Fruit fly (Drosophila melanogaster): Measurements from ENCODE around the gene Idgf1.
A peak's percentile ranks its signal among the peaks of the same experiment; 100 is the strongest.

The Idgf1 gene

dm6 chr2L:16491123-16491751, 46.2 kb downstream of the Idgf1 start, which contains the start of gene Tpr2:
Gene Tpr2 (plus strand): TSS chr2L:16491540.
- TF ChIP-seq dsx (GFP tag; optimal IDR thresholded peaks at IDR 0.05; ENCODE audit: poor library complexity, severe bottlenecking) (no peak), esn (GFP tag; optimal IDR thresholded peaks at IDR 0.05) (peak; percentile 57), CG6276 (GFP tag; optimal IDR thresholded peaks at IDR 0.05) (no peak), acj6 (GFP tag; optimal IDR thresholded peaks at IDR 0.05) (peak; percentile 23), Ets21C (GFP tag; optimal IDR thresholded peaks at IDR 0.05) (peak; percentile 46), CG3919 (GFP tag; optimal IDR thresholded peaks at IDR 0.05) (no peak), CG11762 (GFP tag; optimal IDR thresholded peaks at IDR 0.05; ENCODE audit: insufficient read depth) (no peak), OdsH (GFP tag; optimal IDR thresholded peaks at IDR 0.05) (peak; percentile 21), Ets96B (tag; optimal IDR thresholded peaks at IDR 0.05) (no peak), Sox15 (GFP tag; optimal IDR thresholded peaks at IDR 0.05) (no peak), fd59A (GFP tag; optimal IDR thresholded peaks at IDR 0.05) (no peak), svp (GFP tag) (peak; percentile 73), CG7368 (GFP tag; optimal IDR thresholded peaks at IDR 0.05) (no peak), eg (GFP tag; IDR thresholded peaks at IDR 0.05) (0 out of 3 replicates have a peak, but pooled peaks have one; percentile 30), CG4318 (GFP tag; optimal IDR thresholded peaks at IDR 0.05) (no peak), Hr38 (GFP tag; optimal IDR thresholded peaks at IDR 0.05) (no peak), Gug (GFP tag; IDR thresholded peaks at IDR 0.05) (no peak), salr (GFP tag; optimal IDR thresholded peaks at IDR 0.05) (peak in 1 of 2 experiments; percentile 17), CG32006 (GFP tag; optimal IDR thresholded peaks at IDR 0.05) (peak; percentile 6), net (GFP tag; optimal IDR thresholded peaks at IDR 0.05) (peak; percentile 42), Blimp-1 (GFP tag; optimal IDR thresholded peaks at IDR 0.05) (no peak), CG9139 (GFP tag; optimal IDR thresholded peaks at IDR 0.05) (no peak), achi (GFP tag; optimal IDR thresholded peaks at IDR 0.05) (peak; percentile 80), CG16779 (tag; optimal IDR thresholded peaks at IDR 0.05) (peak; percentile 12), fkh (GFP tag; optimal IDR thresholded peaks at IDR 0.05) (no peak), lz (GFP tag; optimal IDR thresholded peaks at IDR 0.05) (peak; percentile 55), fd85E (GFP tag; optimal IDR thresholded peaks at IDR 0.05) (no peak), vri (GFP tag; optimal IDR thresholded peaks at IDR 0.05) (no peak), CG6163 (GFP tag; IDR thresholded peaks at IDR 0.05) (no peak), CG15336 (GFP tag; IDR thresholded peaks at IDR 0.05) (no peak; the same call in 1 of the 2 replicates), ss (GFP tag; optimal IDR thresholded peaks at IDR 0.05) (no peak), pdm3 (GFP tag; optimal IDR thresholded peaks at IDR 0.05) (peak; percentile 30), CG6808 (GFP tag; optimal IDR thresholded peaks at IDR 0.05) (no peak), Sox14 (GFP tag; optimal IDR thresholded peaks at IDR 0.05) (peak; percentile 53), CG8319 (GFP tag; optimal IDR thresholded peaks at IDR 0.05) (no peak), Lpt (GFP tag; optimal IDR thresholded peaks at IDR 0.05) (peak; percentile 9), CG6854 (GFP tag; optimal IDR thresholded peaks at IDR 0.05) (no peak), Sox102F (GFP tag; optimal IDR thresholded peaks at IDR 0.05) (peak; percentile 62), cyc (GFP tag; optimal IDR thresholded peaks at IDR 0.05) (no peak), Smox (GFP tag; optimal IDR thresholded peaks at IDR 0.05) (peak; percentile 48), CG8632 (GFP tag; optimal IDR thresholded peaks at IDR 0.05) (no peak), CG10631 (GFP tag; optimal IDR thresholded peaks at IDR 0.05) (no peak), Hr39 (GFP tag; optimal IDR thresholded peaks at IDR 0.05) (peak; percentile 31), CG31627 (GFP tag; optimal IDR thresholded peaks at IDR 0.05) (peak; percentile 39), Eip78C (GFP tag) (peak; percentile 72), CG6792 (GFP tag; optimal IDR thresholded peaks at IDR 0.05) (no peak), CG34406 (GFP tag; optimal IDR thresholded peaks at IDR 0.05) (peak; percentile 17), CG1621 (tag; optimal IDR thresholded peaks at IDR 0.05) (no peak), Hr4 (GFP tag; optimal IDR thresholded peaks at IDR 0.05) (peak; percentile 13), topi (GFP tag; optimal IDR thresholded peaks at IDR 0.05) (peak; percentile 29), CG3032 (tag; optimal IDR thresholded peaks at IDR 0.05) (peak; percentile 26), CG8119 (GFP tag; IDR thresholded peaks at IDR 0.05) (peak; percentile 25; the same call in 1 of the 3 replicates)
